Worm (Caenorhabditis elegans) whole organism, mixed stage, embryonic: ENCODE data around the gene F53B1.8.

Experiments
- M03D4.4 ChIP-seq: sonication (generic microtip); optimal IDR thresholded peaks from 2 replicates; lab custom pipeline; 2017; ENCODE audit warnings: mild to moderate bottlenecking, missing genetic modification characterization, missing compliant biosample characterization
- bed-3 ChIP-seq: fragments of 200-800 bp; sonication (Bioruptor generic); optimal IDR thresholded peaks from 3 replicates; lab custom pipeline; 2018; ENCODE audit warnings: mild to moderate bottlenecking, missing genetic modification characterization, moderate library complexity, missing compliant biosample characterization
- blmp-1 ChIP-seq: fragments of 150-350 bp; optimal IDR thresholded peaks from 2 replicates; lab custom pipeline; 2014; ENCODE audit warnings: missing biosample characterization, missing genetic modification characterization
- ceh-39 ChIP-seq: fragments of 150-350 bp; optimal IDR thresholded peaks from 2 replicates; lab custom pipeline; 2014; ENCODE audit warnings: missing biosample characterization, missing genetic modification characterization
- ceh-43 ChIP-seq: fragments of 200-800 bp; sonication (Bioruptor generic); optimal IDR thresholded peaks from 2 replicates; lab custom pipeline; 2018; ENCODE audit warnings: mild to moderate bottlenecking, missing genetic modification characterization, moderate library complexity, missing compliant biosample characterization
- ceh-83 ChIP-seq: fragments of 200-800 bp; sonication (Bioruptor generic); optimal IDR thresholded peaks from 2 replicates; lab custom pipeline; 2018; ENCODE audit warnings: mild to moderate bottlenecking, missing genetic modification characterization, missing compliant biosample characterization
- ces-1 ChIP-seq: fragments of 150-350 bp; optimal IDR thresholded peaks from 2 replicates; lab custom pipeline; 2014; ENCODE audit warnings: missing biosample characterization, missing genetic modification reagents, missing genetic modification characterization
- cnd-1 ChIP-seq: fragments of 200-800 bp; sonication (Bioruptor generic); optimal IDR thresholded peaks from 2 replicates; lab custom pipeline; 2018; ENCODE audit warnings: mild to moderate bottlenecking, missing genetic modification characterization, missing compliant biosample characterization
- drap-1 ChIP-seq: fragments of 200-800 bp; sonication (Bioruptor generic); optimal IDR thresholded peaks from 3 replicates; lab custom pipeline; 2018; ENCODE audit warnings: mild to moderate bottlenecking, missing genetic modification characterization, missing compliant biosample characterization
- elt-3 ChIP-seq: fragments of 150-350 bp; optimal IDR thresholded peaks from 2 replicates; lab custom pipeline; 2014; ENCODE audit warnings: missing biosample characterization, missing genetic modification characterization
- flh-1 ChIP-seq: fragments of 200-800 bp; sonication (Bioruptor generic); optimal IDR thresholded peaks from 2 replicates; lab custom pipeline; 2018; ENCODE audit warnings: mild to moderate bottlenecking, missing genetic modification characterization, moderate library complexity, missing compliant biosample characterization
- ham-2 ChIP-seq: fragments of 200-800 bp; sonication (Bioruptor generic); optimal IDR thresholded peaks from 2 replicates; lab custom pipeline; 2018; ENCODE audit warnings: mild to moderate bottlenecking, missing genetic modification characterization, missing compliant biosample characterization
- hlh-1 ChIP-seq: fragments of 150-350 bp; optimal IDR thresholded peaks from 2 replicates; lab custom pipeline; 2014; ENCODE audit warnings: missing biosample characterization, missing genetic modification reagents, missing genetic modification characterization
- lin-13 ChIP-seq: fragments of 150-350 bp; optimal IDR thresholded peaks from 2 replicates; lab custom pipeline; 2014; ENCODE audit warnings: missing biosample characterization, missing genetic modification characterization
- lin-32 ChIP-seq: fragments of 200-800 bp; sonication (Bioruptor generic); optimal IDR thresholded peaks from 2 replicates; lab custom pipeline; 2018; ENCODE audit warnings: mild to moderate bottlenecking, missing genetic modification characterization, missing compliant biosample characterization
- lsy-2 ChIP-seq: fragments of 150-350 bp; optimal IDR thresholded peaks from 2 replicates; lab custom pipeline; 2014; ENCODE audit warnings: missing biosample characterization, missing genetic modification characterization
- mab-5 ChIP-seq: fragments of 150-350 bp; optimal IDR thresholded peaks from 2 replicates; lab custom pipeline; 2014; ENCODE audit warnings: missing biosample characterization, missing genetic modification characterization
- mep-1 ChIP-seq: fragments of 150-350 bp; optimal IDR thresholded peaks from 2 replicates; lab custom pipeline; 2017; ENCODE audit warnings: missing biosample characterization, missing genetic modification reagents, missing genetic modification characterization, inconsistent platforms
- nhr-2 ChIP-seq: fragments of 150-350 bp; optimal IDR thresholded peaks from 2 replicates; lab custom pipeline; 2014; ENCODE audit warnings: missing biosample characterization, missing genetic modification characterization
- nhr-237 ChIP-seq: fragments of 150-350 bp; optimal IDR thresholded peaks from 2 replicates; lab custom pipeline; 2014; ENCODE audit warnings: missing biosample characterization, missing genetic modification characterization
- nhr-28 ChIP-seq: fragments of 150-350 bp; optimal IDR thresholded peaks from 2 replicates; lab custom pipeline; 2014; ENCODE audit warnings: missing biosample characterization, missing genetic modification characterization
- pha-4 ChIP-seq: fragments of 150-350 bp; optimal IDR thresholded peaks from 2 replicates; lab custom pipeline; 2018; ENCODE audit warnings: missing biosample characterization, missing genetic modification reagents, missing genetic modification characterization
- sem-2 ChIP-seq: fragments of 200-800 bp; sonication (Bioruptor generic); optimal IDR thresholded peaks from 2 replicates; lab custom pipeline; 2018; ENCODE audit warnings: mild to moderate bottlenecking, missing genetic modification characterization, missing compliant biosample characterization
- snpc-4 ChIP-seq: fragments of 150-350 bp; optimal IDR thresholded peaks from 2 replicates; lab custom pipeline; 2014; ENCODE audit warnings: missing biosample characterization, missing genetic modification characterization
- tbx-8 ChIP-seq: fragments of 200-800 bp; sonication (Bioruptor generic); optimal IDR thresholded peaks from 2 replicates; lab custom pipeline; 2018; ENCODE audit warnings: mild to moderate bottlenecking, missing genetic modification characterization, moderate library complexity, missing compliant biosample characterization
- unc-120 ChIP-seq: sonication (generic microtip); optimal IDR thresholded peaks from 2 replicates; lab custom pipeline; 2017; ENCODE audit warnings: missing genetic modification characterization, missing compliant biosample characterization; ENCODE audit not compliant: poor library complexity, severe bottlenecking
- unc-62 ChIP-seq: fragments of 150-350 bp; optimal IDR thresholded peaks from 2 replicates; lab custom pipeline; 2014; ENCODE audit warnings: missing biosample characterization, missing genetic modification reagents, missing genetic modification characterization
- zip-8 ChIP-seq: fragments of 150-350 bp; optimal IDR thresholded peaks from 2 replicates; lab custom pipeline; 2014; ENCODE audit warnings: missing biosample characterization, missing genetic modification characterization
- ztf-11 ChIP-seq: fragments of 150-350 bp; optimal IDR thresholded peaks from 2 replicates; lab custom pipeline; 2014; ENCODE audit warnings: missing biosample characterization, missing genetic modification characterization

The F53B1.8 gene

DNA sequence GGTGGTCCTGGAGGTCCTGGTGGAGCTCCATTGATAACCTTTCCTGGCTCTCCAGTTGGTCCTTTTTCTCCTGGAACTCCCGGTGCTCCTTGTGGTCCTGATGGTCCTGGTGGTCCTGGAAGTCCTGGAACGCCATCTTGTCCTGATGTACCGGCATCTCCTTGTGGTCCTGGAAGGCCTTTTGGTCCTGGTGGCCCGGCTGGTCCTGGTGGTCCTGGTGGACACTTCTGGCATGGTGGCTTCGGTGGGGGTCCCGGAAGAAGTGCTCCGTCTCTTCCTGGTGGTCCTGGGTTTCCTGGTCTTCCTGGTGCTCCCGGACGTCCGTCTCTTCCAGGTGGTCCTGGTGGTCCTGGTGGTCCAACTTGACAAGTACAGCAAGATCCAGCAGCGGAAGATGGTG lies 14.8 kb upstream of the F53B1.8 start:
- TF ChIP-seq ztf-11 (tag; lab: Kevin White, UChicago) (no peak), lsy-2 (tag; lab: Kevin White, UChicago) (no peak), nhr-2 (tag; lab: Kevin White, UChicago) (no peak), elt-3 (tag; lab: Kevin White, UChicago) (no peak), ces-1 (GFP tag; lab: Kevin White, UChicago) (no peak), bed-3 (GFP tag; lab: Kevin White, UChicago) (no peak), zip-8 (no peak), drap-1 (GFP tag; lab: Kevin White, UChicago) (no peak), mab-5 (tag; lab: Kevin White, UChicago) (no peak), pha-4 (no peak), mep-1 (tag; lab: Kevin White, UChicago) (no peak), ham-2 (GFP tag; lab: Kevin White, UChicago) (no peak), cnd-1 (tag; lab: Kevin White, UChicago) (no peak), blmp-1 (tag; lab: Kevin White, UChicago) (no peak), ceh-39 (tag; lab: Kevin White, UChicago) (no peak), nhr-28 (tag; lab: Kevin White, UChicago) (no peak), tbx-8 (GFP tag; lab: Kevin White, UChicago) (no peak)

DNA sequence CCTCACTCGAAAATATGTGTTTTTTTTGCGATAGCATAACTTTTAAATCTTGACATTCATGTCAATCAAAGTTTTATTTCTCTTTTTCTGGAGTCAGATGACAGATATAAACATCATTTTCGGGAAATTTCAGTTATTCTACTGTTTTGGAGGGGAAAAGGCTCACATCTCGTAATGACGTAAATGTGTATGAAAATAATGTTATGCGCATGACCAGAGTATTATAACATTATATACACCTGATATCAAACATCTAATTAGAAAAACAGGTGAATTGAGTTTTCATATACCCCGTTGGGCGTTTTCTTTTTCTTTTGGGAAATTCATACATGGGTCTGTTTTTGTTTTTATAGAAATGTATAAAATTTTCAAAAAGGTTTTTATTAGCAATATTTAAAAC lies 14.2 kb upstream of the F53B1.8 start:
- TF ChIP-seq ceh-39 (tag; lab: Kevin White, UChicago) (no peak), unc-120 (tag; lab: Kevin White, UChicago) (no peak), nhr-2 (tag; lab: Kevin White, UChicago) (no peak), cnd-1 (tag; lab: Kevin White, UChicago) (no peak), lin-13 (tag; lab: Kevin White, UChicago) (no peak), unc-62 (GFP tag; lab: Kevin White, UChicago) (no peak)

DNA sequence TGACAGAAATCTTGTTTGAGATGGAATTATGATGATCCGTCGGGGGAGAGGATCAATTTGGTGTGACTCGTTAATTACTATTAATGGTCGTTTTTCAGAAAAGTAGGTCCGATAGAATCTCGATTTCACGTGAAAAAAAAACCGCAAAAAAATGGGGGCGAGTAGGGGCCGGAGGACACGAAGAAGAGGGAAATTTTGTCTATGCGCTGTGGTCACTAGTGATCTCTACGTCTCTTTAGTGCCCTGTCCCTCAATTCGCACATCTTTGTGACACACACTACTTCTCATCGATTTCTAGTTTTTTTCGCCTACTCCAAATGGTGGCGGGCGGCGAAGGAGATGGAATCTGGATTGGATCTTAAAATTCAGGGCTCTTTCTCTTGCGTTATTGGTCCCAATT lies 10.6 kb upstream of the F53B1.8 start:
- peak; percentile 44 for TF ChIP-seq ces-1 (GFP tag; lab: Kevin White, UChicago)
- no peak for TF ChIP-seq mep-1 (tag; lab: Kevin White, UChicago)
- no peak for TF ChIP-seq ceh-43 (GFP tag; lab: Kevin White, UChicago)
- TF ChIP-seq ceh-83 (GFP tag; lab: Kevin White, UChicago) = no peak
- TF ChIP-seq pha-4 = no peak
- no peak for TF ChIP-seq snpc-4 (tag; lab: Kevin White, UChicago)
- no peak for TF ChIP-seq drap-1 (GFP tag; lab: Kevin White, UChicago)
- TF ChIP-seq bed-3 (GFP tag; lab: Kevin White, UChicago) = no peak

- TF ChIP-seq unc-120 (tag; lab: Kevin White, UChicago) (no peak), hlh-1 (tag; lab: Kevin White, UChicago) (peak; percentile 53)
Measured at ce11 chrX:2138923-2139322, 8.9 kb upstream of the F53B1.8 start.

ce11 chrX:2136937-2137336 lies 6.9 kb upstream of the F53B1.8 start:
- TF ChIP-seq ces-1 (GFP tag; lab: Kevin White, UChicago) (peak; percentile 62), ceh-39 (tag; lab: Kevin White, UChicago) (no peak)

ce11 chrX:2131650-2132049 lies 1.6 kb upstream of the F53B1.8 start, which contains the start of gene F53B1.9:
TSS of gene F53B1.9 (minus strand) at chrX:2131844.
- TF ChIP-seq nhr-2 (tag; lab: Kevin White, UChicago) (no peak), ces-1 (GFP tag; lab: Kevin White, UChicago) (peak; percentile 2)

- TF ChIP-seq zip-8 = no peak
- TF ChIP-seq blmp-1 (tag; lab: Kevin White, UChicago) = no peak
- TF ChIP-seq ceh-83 (GFP tag; lab: Kevin White, UChicago) = no peak
- no peak for TF ChIP-seq nhr-28 (tag; lab: Kevin White, UChicago)
Measured at ce11 chrX:2120961-2121360, 9.1 kb downstream of the F53B1.8 start, which contains the start of gene gpa-5. TSS of gene gpa-5 (minus strand) at chrX:2121061.

DNA sequence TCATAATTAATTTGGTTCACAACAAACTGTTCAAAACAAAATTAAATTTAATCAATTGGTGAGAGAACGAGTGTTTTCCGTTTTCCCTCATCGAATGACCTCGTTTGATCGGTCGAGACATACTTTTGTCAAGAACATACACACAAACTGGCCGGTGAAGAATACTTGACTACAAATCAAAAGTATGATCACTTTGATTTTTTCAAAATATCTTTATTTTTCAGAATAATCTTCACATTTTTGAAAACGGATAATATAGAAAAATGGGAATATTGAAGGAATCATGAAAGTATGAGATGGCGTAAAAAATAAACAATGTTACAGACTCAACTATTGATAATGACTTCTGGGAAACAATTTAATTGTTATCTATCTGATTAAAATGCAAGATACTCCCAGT lies 11.9 kb downstream of the F53B1.8 start, which contains the start of gene swip-10:
Gene swip-10 (minus strand): TSS at position 101 of the 400 bp plus-strand sequence.
- no peak for TF ChIP-seq nhr-28 (tag; lab: Kevin White, UChicago)
- TF ChIP-seq snpc-4 (tag; lab: Kevin White, UChicago) = no peak
- no peak for TF ChIP-seq ztf-11 (tag; lab: Kevin White, UChicago)
- TF ChIP-seq blmp-1 (tag; lab: Kevin White, UChicago) = no peak
- no peak for TF ChIP-seq sem-2
- TF ChIP-seq flh-1 (GFP tag; lab: Kevin White, UChicago) = no peak
- TF ChIP-seq lsy-2 (tag; lab: Kevin White, UChicago) = no peak
- TF ChIP-seq cnd-1 (tag; lab: Kevin White, UChicago) = no peak
- no peak for TF ChIP-seq nhr-237 (tag; lab: Kevin White, UChicago)
- TF ChIP-seq tbx-8 (GFP tag; lab: Kevin White, UChicago) = no peak
- TF ChIP-seq pha-4 = no peak
- no peak for TF ChIP-seq M03D4.4 (tag; lab: Kevin White, UChicago)
- TF ChIP-seq ceh-39 (tag; lab: Kevin White, UChicago) = no peak
- no peak for TF ChIP-seq lin-32 (GFP tag; lab: Kevin White, UChicago)
- TF ChIP-seq bed-3 (GFP tag; lab: Kevin White, UChicago) = no peak
